Worm (Caenorhabditis elegans) whole organism, L4 larva: ENCODE results near the gene C05D12.1.

Experiments
- F37D6.2 ChIP-seq: sonication (generic microtip); optimal IDR thresholded peaks from 2 replicates; lab custom pipeline; 2016; ENCODE audit warnings: mild to moderate bottlenecking, missing genetic modification characterization, missing compliant biosample characterization
- R02D3.7 ChIP-seq: fragments of 150-350 bp; sonication (generic microtip); optimal IDR thresholded peaks from 3 replicates; lab custom pipeline; 2014; ENCODE audit warnings: missing biosample characterization, missing genetic modification characterization
- T20F7.1 ChIP-seq: fragments of 200-800 bp; sonication (Bioruptor generic); optimal IDR thresholded peaks from 2 replicates; lab custom pipeline; 2018; ENCODE audit warnings: mild to moderate bottlenecking, missing genetic modification characterization, missing compliant biosample characterization
- T26A8.4 ChIP-seq: fragments of 200-800 bp; sonication (Bioruptor generic); IDR thresholded peaks from 2 replicates; pipeline ENCODE4 v1.3.6; 2022; ENCODE audit warnings: missing genetic modification characterization, missing compliant biosample characterization
- Y105C5A.15 ChIP-seq: fragments of 200-800 bp; sonication (Bioruptor generic); IDR thresholded peaks from 2 replicates; pipeline ENCODE4 v1.3.6; 2022; ENCODE audit warnings: missing genetic modification characterization, missing compliant biosample characterization
- aly-2 ChIP-seq: sonication (generic microtip); optimal IDR thresholded peaks from 2 replicates; lab custom pipeline; 2018; ENCODE audit warnings: missing biosample characterization, missing genetic modification characterization
- arid-1 ChIP-seq: fragments of 200-800 bp; sonication (Bioruptor generic); conservative IDR thresholded peaks from 2 replicates; pipeline ENCODE4 v1.3.6; 2022; ENCODE audit warnings: missing genetic modification reagents, missing genetic modification characterization, missing compliant biosample characterization
- ceh-20 ChIP-seq: fragments of 200-800 bp; sonication (Bioruptor generic); IDR thresholded peaks from 2 replicates; pipeline ENCODE4 v1.3.6; 2022; ENCODE audit warnings: missing genetic modification reagents, missing genetic modification characterization, missing compliant biosample characterization
- ceh-32 ChIP-seq: sonication (generic microtip); optimal IDR thresholded peaks from 2 replicates; lab custom pipeline; 2016; ENCODE audit warnings: mild to moderate bottlenecking, missing genetic modification characterization, missing compliant biosample characterization; ENCODE audit not compliant: poor library complexity
- ceh-62 ChIP-seq: sonication (generic microtip); optimal IDR thresholded peaks from 2 replicates; lab custom pipeline; 2017; ENCODE audit warnings: missing biosample characterization, missing genetic modification characterization
- ceh-82 ChIP-seq: sonication (generic microtip); optimal IDR thresholded peaks from 2 replicates; lab custom pipeline; 2017; ENCODE audit warnings: missing biosample characterization, missing genetic modification characterization
- dmd-8 ChIP-seq: fragments of 200-800 bp; sonication (Bioruptor generic); IDR thresholded peaks from 2 replicates; pipeline ENCODE4 v1.3.6; 2022; ENCODE audit warnings: missing genetic modification characterization, missing compliant biosample characterization
- dmd-9 ChIP-seq: fragments of 200-800 bp; sonication (Bioruptor generic); IDR thresholded peaks from 2 replicates; pipeline ENCODE4 v1.3.6; 2022; ENCODE audit warnings: missing genetic modification reagents, missing genetic modification characterization, missing compliant biosample characterization
- duxl-1 ChIP-seq: sonication (generic microtip); optimal IDR thresholded peaks from 2 replicates; lab custom pipeline; 2016; ENCODE audit warnings: mild to moderate bottlenecking, missing genetic modification characterization, moderate library complexity, missing compliant biosample characterization; ENCODE audit not compliant: poor library complexity
- dve-1 ChIP-seq: sonication (generic microtip); optimal IDR thresholded peaks from 2 replicates; lab custom pipeline; 2017; ENCODE audit warnings: antibody characterized with exemption, mild to moderate bottlenecking, missing genetic modification characterization, missing compliant biosample characterization; ENCODE audit not compliant: insufficient read depth
- egl-43 ChIP-seq: fragments of 200-800 bp; sonication (Bioruptor generic); IDR thresholded peaks from 2 replicates; pipeline ENCODE4 v1.3.6; 2022; ENCODE audit warnings: missing genetic modification reagents, missing genetic modification characterization, missing compliant biosample characterization
- gei-8 ChIP-seq: fragments of 200-800 bp; sonication (Bioruptor generic); optimal IDR thresholded peaks from 2 replicates; lab custom pipeline; 2018; ENCODE audit warnings: mild to moderate bottlenecking, missing genetic modification characterization, missing compliant biosample characterization
- hif-1 ChIP-seq, 2 experiments: sonication (generic microtip); optimal IDR thresholded peaks; 2 replicates each; lab custom pipeline; 2016 to 2017; ENCODE audit warnings: missing compliant biosample characterization in 2 of 2, missing genetic modification characterization in 2 of 2, missing genetic modification reagents in 2 of 2, missing genotype in 2 of 2, mild to moderate bottlenecking in 1 of 2
- hlh-11 ChIP-seq: fragments of 200-800 bp; sonication (Bioruptor generic); optimal IDR thresholded peaks from 2 replicates; lab custom pipeline; 2018; ENCODE audit warnings: mild to moderate bottlenecking, missing genetic modification characterization, missing compliant biosample characterization
- hlh-30 ChIP-seq: sonication (generic microtip); optimal IDR thresholded peaks from 2 replicates; lab custom pipeline; 2017; ENCODE audit warnings: antibody characterized with exemption, mild to moderate bottlenecking, missing genetic modification characterization, missing compliant biosample characterization; ENCODE audit not compliant: insufficient read depth
- jun-1 ChIP-seq: fragments of 150-350 bp; optimal IDR thresholded peaks from 2 replicates; lab custom pipeline; 2014; ENCODE audit warnings: missing biosample characterization, missing genetic modification reagents, missing genetic modification characterization
- lim-7 ChIP-seq: fragments of 200-800 bp; sonication (Bioruptor generic); IDR thresholded peaks from 2 replicates; pipeline ENCODE4 v1.3.6; 2022; ENCODE audit warnings: missing genetic modification characterization, missing compliant biosample characterization
- lin-1 ChIP-seq: fragments of 200-800 bp; sonication (Bioruptor generic); IDR thresholded peaks from 2 replicates; pipeline ENCODE4 v1.3.6; 2022; ENCODE audit warnings: missing genetic modification reagents, missing genetic modification characterization, missing compliant biosample characterization
- lin-13 ChIP-seq: fragments of 150-350 bp; optimal IDR thresholded peaks from 2 replicates; lab custom pipeline; 2014; ENCODE audit warnings: missing biosample characterization, missing genetic modification reagents, missing genetic modification characterization
- lin-15B ChIP-seq: fragments of 150-350 bp; sonication (generic microtip); optimal IDR thresholded peaks from 3 replicates; lab custom pipeline; 2014; ENCODE audit warnings: missing biosample characterization, missing genetic modification characterization
- lin-29 ChIP-seq: fragments of 200-800 bp; sonication (Bioruptor generic); IDR thresholded peaks from 2 replicates; pipeline ENCODE4 v1.3.6; 2022; ENCODE audit warnings: missing genetic modification reagents, missing genetic modification characterization, missing compliant biosample characterization
- lin-38 ChIP-seq: fragments of 200-800 bp; sonication (Bioruptor generic); IDR thresholded peaks from 2 replicates; pipeline ENCODE4 v1.3.6; 2022; ENCODE audit warnings: missing genetic modification reagents, missing genetic modification characterization, missing compliant biosample characterization
- lir-3 ChIP-seq: sonication (generic microtip); optimal IDR thresholded peaks from 2 replicates; lab custom pipeline; 2016; ENCODE audit warnings: mild to moderate bottlenecking, missing genetic modification characterization, missing compliant biosample characterization
- lsy-2 ChIP-seq, 2 experiments: fragments of 150-350 bp in 1 of 2; sonication (generic microtip) in 1 of 2; optimal IDR thresholded peaks; 2 replicates each; lab custom pipeline; 2014 to 2017; ENCODE audit warnings: missing biosample characterization in 2 of 2, missing genetic modification characterization in 2 of 2
- madf-9 ChIP-seq: fragments of 200-800 bp; sonication (Bioruptor generic); conservative IDR thresholded peaks from 2 replicates; pipeline ENCODE4 v1.3.6; 2022; ENCODE audit warnings: missing genetic modification reagents, missing genetic modification characterization, missing compliant biosample characterization
- mdl-1 ChIP-seq, 2 experiments: fragments of 150-350 bp in 1 of 2; sonication (generic microtip) in 1 of 2; optimal IDR thresholded peaks; 2 replicates each; lab custom pipeline; 2014 to 2017; ENCODE audit warnings: missing biosample characterization in 2 of 2, missing genetic modification characterization in 2 of 2
- mxl-2 ChIP-seq: fragments of 200-800 bp; sonication (Bioruptor generic); conservative IDR thresholded peaks from 2 replicates; pipeline ENCODE4 v1.3.6; 2022; ENCODE audit warnings: missing genetic modification reagents, missing genetic modification characterization, missing compliant biosample characterization
- nhr-102 ChIP-seq: sonication (generic microtip); optimal IDR thresholded peaks from 2 replicates; lab custom pipeline; 2016; ENCODE audit warnings: mild to moderate bottlenecking, missing genetic modification characterization, moderate library complexity, missing compliant biosample characterization
- nhr-111 ChIP-seq: fragments of 200-800 bp; sonication (Bioruptor generic); optimal IDR thresholded peaks from 2 replicates; lab custom pipeline; 2018; ENCODE audit warnings: mild to moderate bottlenecking, missing genetic modification characterization, missing compliant biosample characterization
- nhr-42 ChIP-seq: fragments of 200-800 bp; sonication (Bioruptor generic); IDR thresholded peaks from 2 replicates; pipeline ENCODE4 v1.3.6; 2022; ENCODE audit warnings: missing genetic modification characterization, missing compliant biosample characterization
- nhr-6 ChIP-seq: fragments of 150-350 bp; optimal IDR thresholded peaks from 2 replicates; lab custom pipeline; 2014; ENCODE audit warnings: missing biosample characterization, missing genetic modification characterization
- pha-4 ChIP-seq, 2 experiments: fragments of 150-350 bp in 1 of 2; fragments of 200-800 bp in 1 of 2; sonication (Bioruptor generic) in 1 of 2; IDR thresholded peaks in 1 of 2; optimal IDR thresholded peaks in 1 of 2; 2 replicates each; pipeline versions ENCODE4 v1.3.6 to Lab custom; 2014 to 2022; ENCODE audit warnings: missing genetic modification characterization in 2 of 2, missing genetic modification reagents in 2 of 2, missing biosample characterization in 1 of 2, missing compliant biosample characterization in 1 of 2
- php-3 ChIP-seq: fragments of 200-800 bp; sonication (Bioruptor generic); IDR thresholded peaks from 2 replicates; pipeline ENCODE4 v1.3.6; 2022; ENCODE audit warnings: missing genetic modification reagents, missing genetic modification characterization, missing compliant biosample characterization
- rbr-2 ChIP-seq: sonication (generic microtip); optimal IDR thresholded peaks from 2 replicates; lab custom pipeline; 2016; ENCODE audit warnings: missing genotype, missing genetic modification characterization, missing compliant biosample characterization
- sdz-12 ChIP-seq: fragments of 200-800 bp; sonication (Bioruptor generic); optimal IDR thresholded peaks from 2 replicates; lab custom pipeline; 2018; ENCODE audit warnings: mild to moderate bottlenecking, missing genetic modification characterization, missing compliant biosample characterization
- snpc-4 ChIP-seq: fragments of 150-350 bp; optimal IDR thresholded peaks from 2 replicates; lab custom pipeline; 2014; ENCODE audit warnings: missing biosample characterization, missing genetic modification characterization
- unc-130 ChIP-seq: sonication (generic microtip); optimal IDR thresholded peaks from 2 replicates; lab custom pipeline; 2016; ENCODE audit warnings: missing genetic modification reagents, missing genetic modification characterization, missing compliant biosample characterization
- unc-39 ChIP-seq: sonication (generic microtip); optimal IDR thresholded peaks from 2 replicates; lab custom pipeline; 2017; ENCODE audit warnings: missing biosample characterization, missing genetic modification characterization
- unc-62 ChIP-seq, 3 experiments: fragments of 150-350 bp in 1 of 3; sonication (generic microtip); optimal IDR thresholded peaks in 2 of 3; peaks in 1 of 3; 1 replicate in 1 of 3; 2 replicates in 2 of 3; lab custom pipeline; 2014 to 2017; ENCODE audit warnings: missing biosample characterization in 3 of 3, missing genetic modification characterization in 3 of 3, missing genetic modification reagents in 3 of 3, missing genotype in 1 of 3
- vab-7 ChIP-seq: fragments of 200-800 bp; sonication (Bioruptor generic); IDR thresholded peaks from 2 replicates; pipeline ENCODE4 v1.3.6; 2022; ENCODE audit warnings: missing genetic modification reagents, missing genetic modification characterization, missing compliant biosample characterization
- zfp-2 ChIP-seq: sonication (generic microtip); optimal IDR thresholded peaks from 2 replicates; lab custom pipeline; 2016; ENCODE audit warnings: mild to moderate bottlenecking, missing genetic modification characterization, missing compliant biosample characterization
- zip-2 ChIP-seq: fragments of 150-350 bp; optimal IDR thresholded peaks from 2 replicates; lab custom pipeline; 2014; ENCODE audit warnings: missing biosample characterization, missing genetic modification characterization
- ztf-11 ChIP-seq: fragments of 150-350 bp; optimal IDR thresholded peaks from 2 replicates; lab custom pipeline; 2014; ENCODE audit warnings: missing biosample characterization, missing genetic modification characterization
- ztf-7 ChIP-seq: fragments of 150-350 bp; optimal IDR thresholded peaks from 2 replicates; lab custom pipeline; 2014; ENCODE audit warnings: missing biosample characterization, missing genetic modification characterization

Gene C05D12.1

ce11 chrII:11464427-11464944, 48.9 kb upstream of the C05D12.1 start, which contains the start of the genes aars-1 and rga-1 (continued):
- TF ChIP-seq dmd-8 (GFP tag; lab: Robert Waterston, UW) (no peak), mdl-1 (tag; optimal IDR thresholded peaks at IDR 0.05; lab: Kevin White, UChicago) (peak in 1 of 2 experiments; percentile 82), nhr-111 (no peak), vab-7 (no peak), T26A8.4 (GFP tag; lab: Robert Waterston, UW) (peak; percentile 63; the same call in 1 of the 2 replicates), sdz-12 (GFP tag; lab: Kevin White, UChicago) (no peak), lim-7 (no peak), nhr-6 (peak; percentile 51), php-3 (GFP tag; lab: Robert Waterston, UW) (peak; percentile 74), ztf-7 (no peak), madf-9 (GFP tag; lab: Robert Waterston, UW) (no peak), mxl-2 (no peak), jun-1 (tag; lab: Kevin White, UChicago) (peak; percentile 26), lin-1 (GFP tag; lab: Robert Waterston, UW) (peak; percentile 94), gei-8 (GFP tag; lab: Kevin White, UChicago) (no peak), arid-1 (GFP tag; lab: Robert Waterston, UW) (0 out of 2 replicates have a peak, but pooled peaks have one; percentile 12), lin-29 (GFP tag; lab: Robert Waterston, UW) (no peak), nhr-102 (peak; percentile 30), lin-15B (tag; lab: Kevin White, UChicago) (no peak), ceh-62 (tag; lab: Kevin White, UChicago) (no peak), T20F7.1 (GFP tag; lab: Kevin White, UChicago) (peak; percentile 56), unc-62 (GFP tag; optimal IDR thresholded peaks at IDR 0.05 in 1 of 2; lab: Kevin White, UChicago) (peak in 1 of 2 experiments; percentile 97), unc-62 (tag; optimal IDR thresholded peaks at IDR 0.05; lab: Kevin White, UChicago) (no peak), ztf-11 (no peak), Y105C5A.15 (GFP tag; lab: Robert Waterston, UW) (no peak), hlh-30 (tag; lab: Kevin White, UChicago) (peak; percentile 89), rbr-2 (tag; lab: Kevin White, UChicago) (peak; percentile 30), snpc-4 (no peak), zfp-2 (tag; lab: Kevin White, UChicago) (no peak), dve-1 (tag; lab: Kevin White, UChicago) (peak; percentile 79), R02D3.7 (tag; lab: Kevin White, UChicago) (no peak), ceh-20 (GFP tag; lab: Robert Waterston, UW) (no peak), hlh-11 (tag; lab: Kevin White, UChicago) (peak; percentile 94), nhr-42 (GFP tag; lab: Robert Waterston, UW) (no peak), dmd-9 (GFP tag; lab: Robert Waterston, UW) (no peak), zip-2 (tag; lab: Kevin White, UChicago) (peak; percentile 54), lsy-2 (tag; optimal IDR thresholded peaks at IDR 0.05; lab: Kevin White, UChicago) (peak in 1 of 2 experiments; percentile 72), ceh-82 (no peak), unc-39 (tag; lab: Kevin White, UChicago) (no peak), F37D6.2 (no peak), aly-2 (tag; lab: Kevin White, UChicago) (no peak), hif-1 (tag; optimal IDR thresholded peaks at IDR 0.05; lab: Kevin White, UChicago) (peak in 1 of 2 experiments; percentile 19), unc-130 (GFP tag; lab: Kevin White, UChicago) (no peak), egl-43 (GFP tag; lab: Robert Waterston, UW) (no peak), pha-4 (GFP tag; IDR thresholded peaks at IDR 0.05; lab: Robert Waterston, UW) (peak; percentile 65; the same call in 1 of the 2 replicates), pha-4 (tag; optimal IDR thresholded peaks at IDR 0.05; lab: Kevin White, UChicago) (no peak), lin-38 (peak; percentile 51), duxl-1 (tag; lab: Kevin White, UChicago) (no peak), lir-3 (tag; lab: Kevin White, UChicago) (no peak), ceh-32 (tag; lab: Kevin White, UChicago) (no peak), lin-13 (GFP tag; lab: Kevin White, UChicago) (peak; percentile 22)
